Fruit fly (Drosophila melanogaster): ENCODE measurements around the gene Pgant5.

The Pgant5 gene

dm6 chr2L:5096222-5096621 lies 2.8 kb upstream of the Pgant5 start, which contains the start of gene CG4230 (continued):
- TF ChIP-seq CG13296 (GFP tag; optimal IDR thresholded peaks at IDR 0.05) (no peak), MESR4 (GFP tag; optimal IDR thresholded peaks at IDR 0.05) (peak; percentile 56), CG11247 (GFP tag; IDR thresholded peaks at IDR 0.05) (no peak), Opbp (GFP tag; IDR thresholded peaks at IDR 0.05; ENCODE audit: partially characterized antibody) (peak; percentile 87), sd (tag; optimal IDR thresholded peaks at IDR 0.05) (no peak), sim (GFP tag; IDR thresholded peaks at IDR 0.05) (no peak), CG17612 (GFP tag; IDR thresholded peaks at IDR 0.05) (no peak), pzg (GFP tag; optimal IDR thresholded peaks at IDR 0.05) (peak; percentile 71), stwl (tag; optimal IDR thresholded peaks at IDR 0.05) (peak; percentile 30), CoRest (tag; optimal IDR thresholded peaks at IDR 0.05) (no peak), CG17361 (GFP tag; IDR thresholded peaks at IDR 0.05) (no peak), CG34224 (GFP tag; IDR thresholded peaks at IDR 0.05; ENCODE audit: partially characterized antibody) (peak; percentile 78), zfh2 (GFP tag; optimal IDR thresholded peaks at IDR 0.05) (no peak), CG8388 (GFP tag; optimal IDR thresholded peaks at IDR 0.05) (no peak), Mad (GFP tag; optimal IDR thresholded peaks at IDR 0.05) (no peak), CG2712 (tag; optimal IDR thresholded peaks at IDR 0.05) (peak; percentile 30), mld (GFP tag; IDR thresholded peaks at IDR 0.05; ENCODE audit: partially characterized antibody) (peak; percentile 65; the same call in 1 of the 3 replicates), Usf (GFP tag; optimal IDR thresholded peaks at IDR 0.05) (no peak), HHEX (GFP tag; optimal IDR thresholded peaks at IDR 0.05) (no peak), BtbVII (GFP tag; optimal IDR thresholded peaks at IDR 0.05) (no peak), CG3995 (GFP tag; optimal IDR thresholded peaks at IDR 0.05) (no peak), CG5180 (GFP tag; optimal IDR thresholded peaks at IDR 0.05) (no peak), CG15073 (GFP tag; optimal IDR thresholded peaks at IDR 0.05) (no peak), ci (GFP tag; IDR thresholded peaks at IDR 0.05) (peak; percentile 45; the same call in 1 of the 3 replicates), CG12155 (GFP tag; optimal IDR thresholded peaks at IDR 0.05) (no peak), oc (tag; optimal IDR thresholded peaks at IDR 0.05) (no peak), Sox100B (GFP tag; optimal IDR thresholded peaks at IDR 0.05) (no peak), Side (GFP tag; optimal IDR thresholded peaks at IDR 0.05) (no peak), psq (GFP tag; optimal IDR thresholded peaks at IDR 0.05) (no peak), CG6272 (GFP tag; IDR thresholded peaks at IDR 0.05) (no peak), ro (GFP tag; IDR thresholded peaks at IDR 0.05) (no peak), gfzf (GFP tag; optimal IDR thresholded peaks at IDR 0.05) (peak; percentile 39), HLH4C (GFP tag; IDR thresholded peaks at IDR 0.05; ENCODE audit: partially characterized antibody) (peak; percentile 69; the same call in 2 of the 3 replicates), sens (GFP tag) (peak; percentile 64), H15 (GFP tag; IDR thresholded peaks at IDR 0.05) (no peak), luna (GFP tag; optimal IDR thresholded peaks at IDR 0.05) (no peak), CG7928 (GFP tag; optimal IDR thresholded peaks at IDR 0.05) (no peak), shn (GFP tag; optimal IDR thresholded peaks at IDR 0.05) (no peak), CG10147 (GFP tag; optimal IDR thresholded peaks at IDR 0.05) (no peak), NC2β (GFP tag; optimal IDR thresholded peaks at IDR 0.05) (no peak), bab2 (GFP tag; optimal IDR thresholded peaks at IDR 0.05) (no peak), CG2129 (GFP tag; IDR thresholded peaks at IDR 0.05; ENCODE audit: partially characterized antibody) (peak; percentile 70), Atf-2 (GFP tag; optimal IDR thresholded peaks at IDR 0.05) (no peak), CG6791 (GFP tag; IDR thresholded peaks at IDR 0.05; ENCODE audit: partially characterized antibody) (peak; percentile 88), Blimp-1 (GFP tag; optimal IDR thresholded peaks at IDR 0.05) (no peak), CG18476 (GFP tag; optimal IDR thresholded peaks at IDR 0.05) (no peak), CG4854 (GFP tag; optimal IDR thresholded peaks at IDR 0.05) (no peak), peb (GFP tag; IDR thresholded peaks at IDR 0.05) (no peak), CG6689 (GFP tag; IDR thresholded peaks at IDR 0.05) (no peak), CG12219 (GFP tag; optimal IDR thresholded peaks at IDR 0.05) (no peak), knrl (GFP tag; IDR thresholded peaks at IDR 0.05; ENCODE audit: partially characterized antibody) (peak; percentile 76)
